Fruit fly (Drosophila melanogaster) whole organism, prepupa: Measurements from ENCODE around the gene CG42869.

ENCODE experiments used
- CG10631 ChIP-seq: fragments of 200-800 bp; sonication (Bioruptor generic); optimal IDR thresholded peaks from 2 replicates; lab custom pipeline; 2016; ENCODE audit warnings: missing biosample characterization, missing genetic modification characterization
- CG11294 ChIP-seq: fragments of 200-800 bp; sonication (Bioruptor generic); IDR thresholded peaks from 2 replicates; pipeline ENCODE4 v1.3.6; 2022; ENCODE audit warnings: missing biosample characterization, missing genetic modification characterization
- CG34406 ChIP-seq: fragments of 200-800 bp; sonication (Bioruptor generic); optimal IDR thresholded peaks from 3 replicates; lab custom pipeline; 2016; ENCODE audit warnings: missing biosample characterization, missing genetic modification characterization
- CG6854 ChIP-seq: fragments of 200-800 bp; sonication (Bioruptor generic); optimal IDR thresholded peaks from 2 replicates; lab custom pipeline; 2017; ENCODE audit warnings: missing biosample characterization, mild to moderate bottlenecking, missing genetic modification characterization
- Ets96B ChIP-seq: fragments of 200-800 bp; optimal IDR thresholded peaks from 2 replicates; lab custom pipeline; 2019; ENCODE audit warnings: missing biosample characterization, mild to moderate bottlenecking, missing genetic modification characterization, moderate library complexity
- Sox102F ChIP-seq: fragments of 200-800 bp; sonication (Bioruptor generic); optimal IDR thresholded peaks from 2 replicates; lab custom pipeline; 2016; ENCODE audit warnings: missing biosample characterization, mild to moderate bottlenecking, missing genetic modification characterization
- Sox14 ChIP-seq: fragments of 200-800 bp; sonication (Bioruptor generic); optimal IDR thresholded peaks from 3 replicates; lab custom pipeline; 2016; ENCODE audit warnings: missing biosample characterization, missing genetic modification characterization
- dac ChIP-seq: fragments of 200-800 bp; sonication (Bioruptor generic); optimal IDR thresholded peaks from 2 replicates; lab custom pipeline; 2017; ENCODE audit warnings: missing biosample characterization, mild to moderate bottlenecking, missing genetic modification characterization
- fkh ChIP-seq: fragments of 200-800 bp; sonication (Bioruptor generic); optimal IDR thresholded peaks from 3 replicates; lab custom pipeline; 2017; ENCODE audit warnings: missing biosample characterization, mild to moderate bottlenecking, missing genetic modification characterization, moderate library complexity
- lz ChIP-seq: fragments of 200-800 bp; sonication (Bioruptor generic); optimal IDR thresholded peaks from 3 replicates; lab custom pipeline; 2016; ENCODE audit warnings: missing biosample characterization, missing genetic modification characterization
- topi ChIP-seq: fragments of 200-800 bp; sonication (Bioruptor generic); optimal IDR thresholded peaks from 3 replicates; lab custom pipeline; 2016; ENCODE audit warnings: missing biosample characterization, missing genetic modification characterization

- TF ChIP-seq Sox14 (GFP tag; lab: Kevin White, UChicago) (no peak), topi (no peak), dac (GFP tag; lab: Kevin White, UChicago) (no peak), Sox102F (no peak), CG34406 (GFP tag; lab: Kevin White, UChicago) (no peak), CG10631 (GFP tag; lab: Kevin White, UChicago) (no peak), Ets96B (tag; lab: Kevin White, UChicago) (no peak), CG6854 (GFP tag; lab: Kevin White, UChicago) (no peak), lz (GFP tag; lab: Kevin White, UChicago) (no peak), CG11294 (no peak), fkh (GFP tag; lab: Kevin White, UChicago) (no peak)
Measured at dm6 chr3R:21693110-21693672, 43.5 kb downstream of the CG42869 start.
